Fruit fly (Drosophila melanogaster): ENCODE results near the gene CG14262.
A peak's percentile ranks its signal among the peaks of the same experiment; 100 is the strongest.

Gene CG14262

DNA sequence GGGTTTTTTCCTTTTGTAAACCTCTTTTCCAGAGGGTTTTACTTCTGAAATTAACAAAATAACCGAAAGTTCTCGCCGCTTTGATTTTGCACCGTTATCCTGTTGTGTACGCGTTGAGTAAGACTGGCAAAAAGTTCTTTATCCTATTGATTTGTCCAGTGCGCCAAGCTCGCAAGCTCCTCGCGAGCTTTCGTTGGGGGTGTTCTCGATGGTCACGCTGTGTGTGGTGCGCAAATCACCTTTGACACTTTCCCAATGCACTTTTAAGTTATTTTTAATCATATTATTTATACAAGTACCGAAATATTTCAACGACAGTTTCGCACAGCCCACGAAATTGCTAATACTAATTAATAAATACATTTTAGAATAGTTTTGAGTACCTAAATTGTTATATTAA, 27.2 kb downstream of the CG14262 start (continued):
- TF ChIP-seq Eip74EF (GFP tag; optimal IDR thresholded peaks at IDR 0.05) (no peak), wek (GFP tag; optimal IDR thresholded peaks at IDR 0.05) (peak; percentile 82), CG10321 (GFP tag; IDR thresholded peaks at IDR 0.05) (no peak), CG3995 (GFP tag; optimal IDR thresholded peaks at IDR 0.05) (peak; percentile 73), Atf3 (GFP tag; optimal IDR thresholded peaks at IDR 0.05) (no peak), B-H1 (GFP tag; IDR thresholded peaks at IDR 0.05) (no peak), CG6813 (GFP tag; optimal IDR thresholded peaks at IDR 0.05) (no peak), Sox102F (GFP tag; optimal IDR thresholded peaks at IDR 0.05) (no peak), ken (GFP tag; IDR thresholded peaks at IDR 0.05) (no peak)

DNA sequence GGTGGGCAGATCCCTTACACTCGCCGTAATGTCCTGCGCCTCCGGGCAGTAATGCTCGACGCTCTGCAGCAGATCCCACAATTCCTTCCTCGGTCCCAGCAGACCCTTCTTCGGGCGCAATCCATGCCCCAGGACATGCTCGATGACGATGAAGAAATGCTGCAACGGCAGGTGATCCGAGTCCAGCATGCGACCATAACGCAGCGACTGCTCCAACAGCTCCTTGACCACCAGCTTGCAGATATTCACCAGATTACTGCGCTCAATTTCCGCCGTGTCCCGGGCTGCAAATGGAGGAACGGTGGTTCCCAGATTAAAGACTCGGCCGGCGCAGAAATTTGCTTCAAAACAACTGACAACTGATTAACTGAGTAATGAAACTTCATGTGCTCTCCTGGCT, 31.8 kb downstream of the CG14262 start, which contains the start of gene CG31068:
Gene CG31068, plus strand, starts transcription at position 301 of the 400 bp plus-strand sequence.
- TF ChIP-seq CG7987 (GFP tag; optimal IDR thresholded peaks at IDR 0.05), result no peak
- TF ChIP-seq insv (GFP tag; optimal IDR thresholded peaks at IDR 0.05), result no peak
- TF ChIP-seq NK7.1 (GFP tag; optimal IDR thresholded peaks at IDR 0.05), result no peak
- no peak for TF ChIP-seq abd-A (tag; optimal IDR thresholded peaks at IDR 0.05)
- no peak for TF ChIP-seq Ssrp (tag; optimal IDR thresholded peaks at IDR 0.05)
- TF ChIP-seq CG30431 (GFP tag; optimal IDR thresholded peaks at IDR 0.05), result no peak
- TF ChIP-seq CG17829 (tag; optimal IDR thresholded peaks at IDR 0.05), result no peak
- TF ChIP-seq psq (GFP tag; optimal IDR thresholded peaks at IDR 0.05), result no peak
- no peak for TF ChIP-seq CG8478 (optimal IDR thresholded peaks at IDR 0.05)
- no peak for TF ChIP-seq CG9817 (tag; optimal IDR thresholded peaks at IDR 0.05)
- no peak for TF ChIP-seq gem (tag; optimal IDR thresholded peaks at IDR 0.05)
- TF ChIP-seq CG10654 (GFP tag; optimal IDR thresholded peaks at IDR 0.05), result no peak
- no peak for TF ChIP-seq CoRest (tag; optimal IDR thresholded peaks at IDR 0.05)
- TF ChIP-seq bbx (GFP tag; IDR thresholded peaks at IDR 0.05; ENCODE audit: partially characterized antibody), result no peak
- no peak for TF ChIP-seq CG17912 (GFP tag; optimal IDR thresholded peaks at IDR 0.05)
- TF ChIP-seq inv (GFP tag; IDR thresholded peaks at IDR 0.05; ENCODE audit: partially characterized antibody), result no peak
- no peak for TF ChIP-seq slbo (GFP tag; IDR thresholded peaks at IDR 0.05)

DNA sequence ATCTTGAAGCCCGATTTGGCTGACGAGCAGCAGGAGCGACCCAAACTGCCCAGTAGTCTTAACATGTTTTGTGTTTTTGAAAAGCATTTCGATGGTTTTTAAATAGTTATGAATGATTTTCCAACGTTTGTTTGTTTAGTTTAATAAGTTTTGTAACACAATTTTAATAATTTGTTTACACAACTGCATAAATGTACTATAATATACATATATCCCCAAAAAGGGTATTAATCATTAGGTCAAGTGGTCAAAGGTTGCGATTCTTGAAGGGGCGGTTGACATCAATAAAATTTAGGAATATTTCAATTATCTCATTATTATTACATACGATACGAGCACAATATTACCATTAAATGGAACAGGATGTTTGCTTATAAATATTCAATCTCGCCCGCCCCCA, 35.9 kb downstream of the CG14262 start, which contains the start of gene CG42814:
Gene CG42814, minus strand, starts transcription at position 101 of the 400 bp plus-strand sequence.
- no peak for TF ChIP-seq CG1024 (GFP tag; IDR thresholded peaks at IDR 0.05)
- no peak for TF ChIP-seq tll (GFP tag; optimal IDR thresholded peaks at IDR 0.05)
- no peak for TF ChIP-seq TFAM (GFP tag; optimal IDR thresholded peaks at IDR 0.05)
- TF ChIP-seq jumu (GFP tag; optimal IDR thresholded peaks at IDR 0.05), result no peak
- TF ChIP-seq pum (GFP tag; optimal IDR thresholded peaks at IDR 0.05), result no peak
- no peak for TF ChIP-seq Hsf (GFP tag; optimal IDR thresholded peaks at IDR 0.05)
- no peak for TF ChIP-seq CG33213 (GFP tag; optimal IDR thresholded peaks at IDR 0.05)
- TF ChIP-seq esg (GFP tag; conservative IDR thresholded peaks at IDR 0.05), result no peak
- no peak for TF ChIP-seq ase (GFP tag; IDR thresholded peaks at IDR 0.05)
- TF ChIP-seq stc (GFP tag; IDR thresholded peaks at IDR 0.05), result no peak
- TF ChIP-seq pita (GFP tag; optimal IDR thresholded peaks at IDR 0.05), result no peak
- no peak for TF ChIP-seq CG34422 (GFP tag; IDR thresholded peaks at IDR 0.05)
- TF ChIP-seq CG31365 (tag; optimal IDR thresholded peaks at IDR 0.05), result no peak
- TF ChIP-seq scrt (GFP tag; optimal IDR thresholded peaks at IDR 0.05), result no peak
